Fruit fly (Drosophila melanogaster) S2 (cell line): Measurements from ENCODE around the gene ems.

Experiments
- CG8478 ChIP-seq: fragments of >200 bp; optimal IDR thresholded peaks from 2 replicates; lab custom pipeline; 2018
- CTCF ChIP-seq, 2 experiments: fragments of >200 bp; optimal IDR thresholded peaks; 2 replicates each; lab custom pipeline; 2018

The ems gene

DNA sequence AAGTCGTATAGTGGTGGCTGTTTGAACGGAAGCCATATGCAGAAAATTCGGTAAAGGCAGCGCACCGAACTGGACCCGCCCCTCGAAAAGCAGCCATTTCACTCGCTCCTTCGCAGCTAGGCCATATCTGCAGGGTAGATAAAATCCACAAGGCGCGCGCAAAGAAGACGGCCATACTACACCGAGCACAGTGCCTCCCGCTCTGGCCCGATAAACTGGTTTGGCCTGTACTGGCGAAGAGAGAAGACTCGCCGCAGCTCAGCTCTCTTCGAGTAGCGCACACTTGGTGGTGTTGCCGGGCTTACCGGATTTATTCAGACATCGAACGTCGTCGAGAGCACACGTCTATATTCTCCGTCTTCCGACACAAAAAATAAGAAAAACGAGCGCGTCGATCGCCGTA, at the start of gene ems:
Gene ems, plus strand, starts transcription at position 311 of the 403 bp plus-strand sequence.
- TF ChIP-seq CTCF (optimal IDR thresholded peaks at IDR 0.05; lab: Kevin White, UChicago) (peak; percentile 1 to 18), CG8478 (no peak)

DNA sequence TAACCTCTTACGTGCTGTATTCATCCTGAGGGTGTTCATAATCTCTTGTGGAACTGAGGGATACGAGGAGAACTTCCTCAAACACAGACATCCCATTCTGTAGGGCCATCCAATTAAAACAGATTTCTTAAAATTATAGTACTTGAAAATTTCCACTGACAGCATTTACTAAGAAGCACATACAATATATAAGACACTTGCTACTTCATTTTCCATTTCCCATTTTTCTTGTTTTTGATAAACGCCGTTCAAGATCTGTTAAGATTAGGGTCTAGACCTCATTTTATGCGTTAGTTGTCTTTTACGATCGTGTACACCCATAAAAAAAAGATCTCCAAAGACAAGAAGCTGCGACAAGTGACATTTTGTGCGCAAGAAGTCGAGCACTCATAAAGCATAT, 46.3 kb upstream of the ems start, which contains the start of gene CG14362:
Gene CG14362, minus strand, starts transcription at position 101 of the 400 bp plus-strand sequence.
- TF ChIP-seq CG8478 (no peak), CTCF (optimal IDR thresholded peaks at IDR 0.05; lab: Kevin White, UChicago) (no peak)

DNA sequence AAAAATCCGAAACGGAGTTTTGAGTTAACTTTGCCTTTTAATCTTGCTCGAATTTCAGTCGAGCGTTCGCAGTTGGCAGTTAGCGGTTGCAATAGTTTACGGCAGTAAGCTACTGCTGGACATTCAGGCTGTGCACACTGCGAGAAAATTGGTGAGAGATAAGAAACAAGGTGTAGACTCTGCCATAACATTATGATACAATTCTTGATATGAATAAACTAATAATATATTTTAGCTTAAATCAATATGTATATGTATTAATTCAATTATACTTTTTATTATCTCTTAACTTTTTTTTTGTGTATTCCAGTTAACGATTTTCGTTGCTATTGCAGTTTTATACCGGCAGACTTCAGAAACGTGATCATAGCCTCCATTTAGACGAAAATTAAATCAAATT, 44.3 kb upstream of the ems start:
- TF ChIP-seq CG8478 (no peak), CTCF (optimal IDR thresholded peaks at IDR 0.05; lab: Kevin White, UChicago) (no peak)

DNA sequence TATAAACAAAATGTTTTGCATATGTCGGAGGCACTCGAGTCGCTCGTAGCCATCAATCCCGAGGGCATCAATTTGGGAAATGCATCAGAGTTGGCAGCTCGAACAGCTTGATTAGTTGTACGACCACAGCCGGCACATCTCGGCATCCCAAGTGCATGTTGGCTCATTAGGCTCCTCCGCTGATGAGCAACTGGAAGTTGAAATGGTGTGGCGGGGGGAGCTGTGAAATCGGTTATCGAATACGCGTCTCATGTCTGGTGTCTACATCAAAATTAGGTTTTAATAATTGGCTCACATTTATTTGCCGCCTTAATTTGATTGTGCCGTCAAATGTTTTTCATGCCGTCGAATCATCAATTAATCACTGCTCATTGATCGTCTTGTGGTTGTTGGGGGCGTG, 42.4 kb upstream of the ems start:
- no peak for TF ChIP-seq CG8478
- TF ChIP-seq CTCF (optimal IDR thresholded peaks at IDR 0.05; lab: Kevin White, UChicago) = no peak

DNA sequence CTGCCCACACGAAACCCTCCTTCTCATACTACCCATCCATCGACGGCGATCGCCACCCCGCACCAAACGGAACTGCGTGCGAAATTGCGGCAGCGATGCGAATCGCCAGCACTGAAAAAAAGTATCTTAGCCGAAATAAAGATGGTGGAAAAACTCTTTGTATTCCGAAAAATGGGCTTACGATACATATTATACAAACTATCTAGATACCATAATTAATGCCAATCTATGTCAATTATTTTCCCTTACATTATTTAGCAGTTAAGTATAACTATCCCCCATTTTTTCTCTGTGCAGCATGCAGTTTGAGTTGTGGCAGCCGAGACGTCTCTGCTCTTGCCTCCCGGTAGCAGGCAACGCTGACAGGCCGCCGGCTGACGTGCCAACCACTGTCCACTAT, 39.8 kb upstream of the ems start:
- TF ChIP-seq CG8478 (no peak), CTCF (optimal IDR thresholded peaks at IDR 0.05; lab: Kevin White, UChicago) (no peak)

DNA sequence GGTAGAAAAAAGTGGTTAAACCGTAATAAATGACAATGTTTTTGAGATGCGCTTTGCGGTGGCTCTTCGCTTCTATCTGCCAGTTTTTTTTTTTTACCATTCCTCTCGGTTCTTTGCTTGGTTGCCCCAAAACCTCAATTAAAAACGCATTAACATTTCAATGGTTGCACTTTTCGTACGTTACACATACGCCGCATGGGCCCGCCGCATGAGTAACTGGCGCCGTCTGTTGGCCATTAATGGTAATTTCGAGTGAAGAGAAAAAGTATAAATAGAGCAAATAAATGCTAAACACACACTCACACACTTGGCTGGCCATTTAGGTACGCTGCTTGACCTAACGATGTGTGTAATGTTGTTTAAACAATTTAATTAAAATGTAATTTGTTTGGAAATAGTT, 29.5 kb upstream of the ems start:
- TF ChIP-seq CG8478 = no peak
- TF ChIP-seq CTCF (optimal IDR thresholded peaks at IDR 0.05; lab: Kevin White, UChicago) = peak; percentile 64 to 70

DNA sequence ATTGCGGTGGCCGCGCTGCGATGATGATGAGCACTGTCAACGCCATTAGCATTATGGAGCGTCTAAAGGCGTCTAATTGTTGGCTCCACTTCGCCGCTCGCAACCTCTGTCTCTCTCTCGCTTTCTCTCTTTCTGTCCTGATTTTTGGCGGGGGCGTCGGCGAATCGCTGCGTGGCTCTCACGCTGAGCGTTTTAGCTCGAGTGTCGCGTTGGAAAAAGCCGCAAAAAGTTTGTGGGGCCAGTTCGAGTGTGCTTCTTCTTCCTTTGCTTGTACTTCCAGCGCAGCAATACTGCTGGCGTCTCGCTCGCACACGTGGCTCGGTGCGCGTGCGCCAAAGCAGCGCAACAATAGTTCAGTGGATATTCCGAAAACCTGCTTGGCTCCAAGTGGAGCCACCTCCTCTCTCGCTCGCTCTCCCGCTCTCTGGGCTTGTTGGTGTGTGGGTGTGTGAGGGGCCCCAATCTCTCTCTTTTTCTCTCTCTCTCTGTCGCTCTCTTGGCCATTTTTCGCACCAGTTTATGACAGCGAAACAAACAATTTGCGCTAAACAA, 26.7 kb upstream of the ems start, which contains the start of gene E5:
Gene E5, minus strand, starts transcription at position 51 of the 552 bp plus-strand sequence.
- TF ChIP-seq CG8478 = no peak
- no peak for TF ChIP-seq CTCF (optimal IDR thresholded peaks at IDR 0.05; lab: Kevin White, UChicago)

DNA sequence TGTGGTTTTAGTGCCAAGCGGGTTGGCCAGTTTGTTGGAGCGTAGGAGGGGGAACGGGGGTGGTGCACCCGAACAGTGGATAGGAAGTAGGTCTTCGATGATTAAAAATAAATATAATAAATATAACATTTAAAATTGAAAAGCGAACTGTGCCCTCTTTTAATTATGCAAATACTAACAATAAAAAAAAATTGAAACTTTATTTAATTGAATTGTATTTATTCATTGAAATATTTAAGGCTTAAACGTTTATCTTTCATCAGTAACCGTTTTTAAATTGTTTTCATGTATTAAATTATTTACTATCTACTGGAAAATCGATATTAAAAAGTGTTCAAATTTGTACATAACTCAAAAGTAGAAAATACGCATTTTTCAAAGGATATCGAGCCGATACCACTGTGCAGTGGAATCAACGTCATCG, 26.2 kb upstream of the ems start:
- no peak for TF ChIP-seq CG8478
- TF ChIP-seq CTCF (optimal IDR thresholded peaks at IDR 0.05; lab: Kevin White, UChicago) = no peak

DNA sequence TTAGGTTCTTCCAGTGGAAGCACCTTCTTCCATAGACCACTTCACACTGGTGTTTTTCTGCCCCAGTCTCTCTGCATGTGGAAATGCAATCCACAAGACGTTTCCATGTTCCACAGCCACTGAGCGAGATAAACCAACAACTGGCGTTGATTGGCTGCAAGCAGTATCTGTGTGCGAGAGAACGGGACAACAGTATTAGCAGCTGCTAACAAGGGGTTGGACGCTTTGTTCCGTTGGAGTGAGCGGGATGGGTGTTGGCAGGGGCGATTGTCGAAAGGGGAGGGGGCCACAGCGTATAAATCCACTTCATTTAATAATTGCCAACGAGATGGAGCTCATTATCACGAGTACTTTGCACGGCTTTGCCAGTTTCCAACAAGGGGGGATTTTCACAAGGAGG, 24.5 kb upstream of the ems start:
- no peak for TF ChIP-seq CG8478
- TF ChIP-seq CTCF (optimal IDR thresholded peaks at IDR 0.05; lab: Kevin White, UChicago) = peak in 1 of 2 experiments; percentile 10

DNA sequence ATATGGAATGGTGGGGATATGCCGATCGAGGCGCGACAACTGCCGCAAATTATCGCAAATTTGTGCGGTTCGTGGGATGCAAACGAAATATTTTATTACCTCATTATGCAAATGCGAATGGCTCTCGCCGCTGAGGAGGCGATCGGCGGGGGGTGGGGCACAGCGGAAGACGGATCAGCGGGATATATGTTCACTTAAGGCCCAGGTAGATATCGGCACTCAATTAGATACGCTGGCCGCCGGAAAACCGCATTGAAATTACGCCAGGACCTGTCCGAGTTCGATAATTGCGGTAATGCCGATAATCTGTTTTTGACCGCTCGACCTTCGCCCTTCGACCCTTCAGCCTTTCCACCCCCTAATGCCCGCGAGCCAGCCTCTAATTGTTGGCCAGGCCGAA, 22.3 kb upstream of the ems start:
- TF ChIP-seq CTCF (optimal IDR thresholded peaks at IDR 0.05; lab: Kevin White, UChicago) (no peak), CG8478 (no peak)

DNA sequence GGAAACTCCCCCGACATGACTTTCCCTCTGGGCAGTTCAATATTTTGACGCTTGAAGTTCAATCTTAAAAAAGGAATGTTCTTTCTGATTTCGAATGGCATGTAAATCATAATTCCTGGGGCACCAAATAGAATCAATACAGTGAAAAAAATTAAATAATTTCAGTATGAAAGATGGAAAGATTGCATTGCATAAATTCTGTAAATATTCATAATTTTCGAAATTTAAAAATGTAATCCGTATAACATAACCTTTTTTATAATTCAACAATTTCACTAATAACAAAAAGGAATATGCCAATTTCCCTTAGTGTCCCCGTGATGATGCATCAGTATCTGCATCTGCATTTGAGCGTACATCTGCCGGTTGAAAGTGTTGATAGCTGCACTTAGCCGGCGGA, 20.8 kb upstream of the ems start:
- TF ChIP-seq CTCF (optimal IDR thresholded peaks at IDR 0.05; lab: Kevin White, UChicago) = no peak
- TF ChIP-seq CG8478 = no peak

DNA sequence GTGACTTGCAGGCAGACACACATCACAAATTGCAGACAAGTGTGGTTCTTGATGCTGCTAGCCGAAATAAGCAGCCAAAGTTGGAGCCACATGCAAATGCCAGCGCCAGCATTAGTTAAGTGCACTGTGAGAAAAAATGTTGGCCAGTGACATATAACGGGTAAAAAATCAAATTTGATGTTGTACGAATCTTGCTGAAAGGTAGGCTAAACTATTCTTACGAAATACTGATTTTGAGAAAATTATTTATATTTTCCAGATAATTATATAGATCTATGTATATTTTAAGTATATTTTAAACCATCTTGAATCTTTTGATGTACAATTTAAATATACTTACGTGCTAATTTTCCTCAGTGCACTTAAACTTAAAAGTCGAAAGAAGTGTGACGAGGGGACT, 18.3 kb upstream of the ems start:
- TF ChIP-seq CTCF (optimal IDR thresholded peaks at IDR 0.05; lab: Kevin White, UChicago) (no peak), CG8478 (no peak)

DNA sequence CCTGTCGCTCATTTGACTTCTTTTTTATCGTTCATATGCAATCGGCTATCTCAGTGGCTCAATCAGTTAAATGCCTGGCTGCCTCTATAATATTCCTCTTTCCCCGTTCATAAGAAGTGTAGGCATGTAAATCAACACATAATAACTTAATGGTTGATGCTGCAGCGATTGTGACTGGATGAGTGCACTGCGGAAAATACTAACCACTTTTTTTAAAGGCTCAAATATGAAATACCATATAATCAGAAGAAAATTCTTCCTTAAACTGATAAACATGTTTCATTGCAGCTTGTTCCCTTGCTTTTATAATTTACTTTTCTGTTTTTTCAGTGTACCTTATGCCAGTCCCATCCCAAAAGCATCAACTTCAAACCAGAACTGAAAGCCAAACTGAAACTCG, 16.7 kb upstream of the ems start:
- no peak for TF ChIP-seq CTCF (optimal IDR thresholded peaks at IDR 0.05; lab: Kevin White, UChicago)
- TF ChIP-seq CG8478 = no peak

DNA sequence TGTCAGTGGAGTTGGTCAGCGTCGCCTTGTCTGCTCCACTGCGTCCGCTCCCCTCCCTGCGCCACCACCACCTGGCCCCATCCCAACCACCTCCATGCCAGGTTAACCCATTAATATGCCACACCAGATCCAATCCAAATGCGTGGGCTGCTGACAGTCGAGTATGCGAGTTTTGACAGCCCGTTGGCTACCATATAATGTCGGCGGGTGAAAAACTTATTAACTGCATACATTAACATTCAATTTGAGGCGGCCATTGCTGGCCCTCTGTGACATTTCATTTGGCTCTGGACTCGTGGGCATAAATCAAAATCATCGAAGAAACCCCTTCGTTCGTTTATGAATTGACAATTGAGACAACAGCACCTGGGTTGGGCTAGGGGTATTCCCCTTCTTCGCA, 13.8 kb upstream of the ems start:
- TF ChIP-seq CTCF (optimal IDR thresholded peaks at IDR 0.05; lab: Kevin White, UChicago) (no peak), CG8478 (no peak)

DNA sequence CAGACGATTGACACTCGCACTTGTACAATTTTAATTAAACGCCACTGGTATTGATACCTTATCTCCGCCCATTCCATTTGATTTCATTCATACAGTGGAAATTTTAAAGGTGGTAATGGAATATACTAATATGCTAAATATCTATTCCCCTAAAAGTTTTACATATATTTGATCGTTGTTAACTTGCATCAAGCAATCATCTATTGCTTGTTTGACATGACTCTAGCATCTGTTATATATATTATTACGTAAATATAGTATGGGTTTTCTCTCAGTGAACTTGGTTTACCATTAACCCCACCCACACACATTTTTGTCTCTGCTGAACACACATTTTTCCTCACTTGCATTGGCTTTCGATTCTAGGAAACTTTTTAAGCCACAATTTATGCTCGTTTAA, 13.3 kb upstream of the ems start:
- TF ChIP-seq CTCF (optimal IDR thresholded peaks at IDR 0.05; lab: Kevin White, UChicago) (no peak), CG8478 (no peak)

DNA sequence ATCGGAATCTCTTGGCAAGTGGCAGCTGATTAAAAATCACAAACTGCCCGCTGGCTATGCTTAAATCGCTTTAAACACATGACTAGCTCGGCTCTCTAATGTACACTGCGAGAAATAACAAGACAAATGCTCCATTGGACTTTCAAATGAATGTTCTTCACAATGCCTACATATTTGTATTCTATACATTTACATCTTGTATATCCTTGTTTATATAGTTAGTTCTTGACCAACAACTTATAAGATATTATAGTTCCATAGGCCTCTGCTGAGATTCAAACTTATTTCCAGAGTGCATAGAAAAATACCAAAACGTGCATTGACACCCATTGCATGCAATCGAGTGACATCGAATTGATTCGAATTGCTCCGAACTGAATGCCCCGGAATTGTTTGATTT, 8.8 kb upstream of the ems start:
- TF ChIP-seq CTCF (optimal IDR thresholded peaks at IDR 0.05; lab: Kevin White, UChicago) (no peak), CG8478 (no peak)

DNA sequence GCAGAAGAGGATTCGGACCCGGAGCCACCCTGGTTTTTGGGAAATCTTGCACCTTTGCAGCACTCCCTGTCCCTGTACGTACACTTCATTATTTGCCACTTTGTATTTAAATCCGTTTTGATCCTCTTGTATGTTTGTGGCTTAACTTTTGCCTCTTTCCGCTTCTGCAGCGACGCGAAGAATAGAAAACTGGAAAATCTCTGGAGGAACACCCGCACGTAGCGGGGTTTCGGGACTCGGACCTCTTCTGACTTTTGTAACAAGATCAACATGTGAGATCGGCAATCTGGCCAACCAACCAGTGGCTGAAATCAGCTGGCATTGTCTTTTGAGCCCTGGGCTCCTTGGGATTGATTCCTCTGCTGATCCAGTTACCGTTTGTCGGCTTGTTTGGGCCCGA, 6.9 kb upstream of the ems start:
- no peak for TF ChIP-seq CTCF (optimal IDR thresholded peaks at IDR 0.05; lab: Kevin White, UChicago)
- no peak for TF ChIP-seq CG8478
